Worm (Caenorhabditis elegans) whole organism, L3 larva: ENCODE measurements around the gene T07D1.3.

Experiments
- lsy-12 ChIP-seq: sonication (generic microtip); optimal IDR thresholded peaks from 2 replicates; lab custom pipeline; 2016; ENCODE audit warnings: mild to moderate bottlenecking, missing genetic modification characterization, missing compliant biosample characterization
- skn-1 ChIP-seq: fragments of 150-350 bp; optimal IDR thresholded peaks from 2 replicates; lab custom pipeline; 2014; ENCODE audit warnings: missing biosample characterization, missing genetic modification characterization

DNA sequence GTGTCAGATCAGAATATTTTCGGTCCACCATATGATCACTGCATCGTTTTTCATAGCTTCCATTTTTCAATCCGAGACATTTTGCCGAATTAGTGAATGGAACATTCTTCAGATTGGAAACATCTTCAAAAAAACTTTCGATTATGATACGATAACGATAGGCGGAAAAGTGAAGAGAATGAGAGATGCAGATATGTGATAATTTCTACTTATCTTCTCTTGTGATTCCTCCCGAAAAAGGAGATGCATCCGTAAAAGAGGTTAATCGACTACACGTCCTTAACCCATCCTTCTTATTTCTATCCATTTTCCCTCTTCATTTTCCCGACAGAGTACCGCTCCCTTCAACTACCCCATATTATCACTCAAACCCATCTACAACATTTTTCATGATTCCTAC lies 39.9 kb upstream of the T07D1.3 start, which contains the start of gene K02E10.4:
- TF ChIP-seq lsy-12 (tag; lab: Kevin White, UChicago) (no peak), skn-1 (tag; lab: Kevin White, UChicago) (no peak)
